Worm (Caenorhabditis elegans) whole organism, L4/young adult: ENCODE measurements around the gene B0478.3.

ENCODE experiments used
- W03F9.2 ChIP-seq: fragments of 150-350 bp; optimal IDR thresholded peaks from 2 replicates; lab custom pipeline; 2014; ENCODE audit warnings: missing biosample characterization, missing genetic modification characterization
- dao-5 ChIP-seq: sonication (generic microtip); optimal IDR thresholded peaks from 2 replicates; lab custom pipeline; 2016; ENCODE audit warnings: missing genotype, missing genetic modification characterization, moderate library complexity, missing compliant biosample characterization
- him-1 ChIP-seq: sonication (generic microtip); optimal IDR thresholded peaks from 2 replicates; lab custom pipeline; 2016; ENCODE audit warnings: missing genotype, missing genetic modification reagents, missing genetic modification characterization, missing compliant biosample characterization

The B0478.3 gene

DNA sequence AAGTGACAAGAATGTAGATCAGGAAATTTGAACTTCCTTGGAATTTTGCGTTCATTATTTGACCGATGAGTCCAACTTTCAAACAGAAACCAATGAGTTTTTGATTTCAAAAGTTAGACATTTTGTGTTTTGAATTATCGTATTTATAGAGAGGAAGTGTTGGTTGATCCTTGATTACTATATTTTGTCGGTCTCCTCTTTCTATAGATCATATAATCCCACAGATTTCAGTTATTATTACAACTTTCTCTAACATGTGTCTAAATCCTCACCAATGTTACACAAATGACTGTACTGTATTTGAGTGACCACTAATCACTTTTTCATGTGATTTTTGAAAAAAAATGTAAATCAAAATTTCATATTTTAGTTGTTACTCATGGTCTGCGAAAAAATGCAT lies at the start of gene B0478.3:
Gene B0478.3 (minus strand): TSS at position 101 of the 400 bp plus-strand sequence.
- no peak for TF ChIP-seq him-1 (tag; lab: Kevin White, UChicago)
- TF ChIP-seq dao-5 (tag; lab: Kevin White, UChicago): no peak
- no peak for TF ChIP-seq W03F9.2 (tag; lab: Kevin White, UChicago)

DNA sequence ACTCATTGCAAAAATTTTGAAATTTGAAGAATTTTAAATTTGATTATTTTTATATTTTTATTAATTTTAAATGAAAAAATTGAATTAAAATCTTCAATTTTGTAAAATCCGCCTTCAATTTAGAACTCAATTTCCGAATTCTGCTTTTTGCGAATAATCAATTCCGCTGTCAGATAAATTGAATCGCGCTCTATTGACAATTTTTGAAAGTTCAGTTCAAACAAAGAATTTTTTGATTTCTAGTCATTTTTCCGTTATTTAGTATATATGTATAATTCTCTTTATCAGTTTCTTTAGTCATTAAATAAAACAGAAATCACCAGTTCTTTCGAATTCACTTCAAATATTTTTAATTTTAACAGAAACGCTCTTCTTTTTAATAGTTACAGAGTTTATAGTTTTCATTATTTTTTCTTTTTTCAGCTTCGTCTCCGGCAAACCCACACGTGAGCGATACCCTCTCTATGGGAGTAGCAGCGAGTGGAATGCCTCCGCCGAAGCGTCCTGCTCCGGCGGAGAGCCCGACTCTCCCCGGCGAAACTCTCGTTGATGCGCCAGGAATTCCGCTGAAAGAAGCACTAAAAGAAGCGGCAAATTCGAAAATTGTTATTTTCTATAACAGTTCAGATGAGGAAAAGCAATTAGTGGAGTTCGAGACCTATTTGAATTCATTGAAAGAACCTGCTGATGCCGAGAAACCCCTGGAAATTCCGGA lies 48.5 kb upstream of the B0478.3 start:
- TF ChIP-seq dao-5 (tag; lab: Kevin White, UChicago) (no peak), W03F9.2 (tag; lab: Kevin White, UChicago) (peak; percentile 38), him-1 (tag; lab: Kevin White, UChicago) (no peak)

DNA sequence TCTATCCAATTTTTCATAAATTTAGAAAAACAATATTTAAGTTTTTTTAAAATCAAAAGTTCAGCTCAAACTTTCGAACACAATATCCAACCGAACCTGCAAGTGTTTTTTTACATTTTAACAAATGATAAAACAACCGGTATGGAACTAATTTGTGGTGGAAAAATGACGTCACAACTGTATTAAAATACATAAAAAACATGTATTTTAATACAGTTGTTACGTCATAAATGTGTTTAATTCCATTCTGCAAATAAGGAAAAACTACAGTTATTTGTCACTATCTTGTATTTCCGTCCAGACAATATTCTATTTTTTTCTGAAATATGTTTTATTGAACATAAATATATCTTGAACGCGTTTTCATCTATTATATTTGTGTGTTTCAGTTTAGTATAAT lies 47.8 kb upstream of the B0478.3 start:
- TF ChIP-seq W03F9.2 (tag; lab: Kevin White, UChicago) (no peak), dao-5 (tag; lab: Kevin White, UChicago) (no peak), him-1 (tag; lab: Kevin White, UChicago) (no peak)

DNA sequence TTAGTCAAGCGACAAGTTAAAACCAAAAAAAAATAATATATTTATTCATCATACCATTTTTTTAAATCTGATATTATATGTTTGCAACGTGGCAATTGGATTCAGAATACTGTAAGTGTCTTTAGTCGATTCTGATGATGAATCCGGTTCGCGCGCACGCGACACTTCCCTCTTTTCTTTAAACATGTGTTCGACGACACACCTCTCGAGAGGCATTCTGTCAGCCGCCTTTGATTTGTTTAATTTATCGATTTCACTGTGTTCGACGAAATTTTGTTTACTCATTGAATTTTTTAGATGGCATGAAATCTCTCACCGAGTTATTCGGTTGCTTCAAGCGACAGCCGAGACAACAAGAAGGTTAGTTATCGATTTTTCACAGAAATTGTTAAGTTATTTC lies 47.3 kb upstream of the B0478.3 start, which contains the start of gene trxr-1:
Gene trxr-1 (plus strand): TSS at position 227 of the 400 bp plus-strand sequence.
- TF ChIP-seq dao-5 (tag; lab: Kevin White, UChicago) (no peak), W03F9.2 (tag; lab: Kevin White, UChicago) (no peak), him-1 (tag; lab: Kevin White, UChicago) (no peak)

DNA sequence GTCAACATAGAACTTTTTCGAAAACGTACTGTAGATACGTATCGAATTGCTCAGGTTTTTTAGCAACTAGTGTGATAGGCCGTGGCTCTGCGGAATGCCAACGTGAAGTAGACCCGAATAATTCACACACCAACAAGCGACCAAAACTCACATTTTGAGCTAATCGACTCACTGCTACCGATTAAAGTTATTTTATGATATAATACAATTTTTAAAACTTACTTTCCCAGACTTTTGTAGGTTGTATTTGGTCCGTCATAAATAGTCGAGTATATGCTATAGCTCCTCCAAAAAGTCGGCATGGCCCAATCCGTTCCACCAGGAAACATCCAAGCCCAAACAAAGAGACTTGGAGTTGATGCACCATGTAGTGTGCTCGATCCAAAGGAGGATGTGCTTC lies 46.4 kb upstream of the B0478.3 start, which contains the start of gene C25A8.1:
Gene C25A8.1 (plus strand): TSS at position 301 of the 400 bp plus-strand sequence.
- no peak for TF ChIP-seq W03F9.2 (tag; lab: Kevin White, UChicago)
- TF ChIP-seq him-1 (tag; lab: Kevin White, UChicago): no peak
- TF ChIP-seq dao-5 (tag; lab: Kevin White, UChicago): no peak

DNA sequence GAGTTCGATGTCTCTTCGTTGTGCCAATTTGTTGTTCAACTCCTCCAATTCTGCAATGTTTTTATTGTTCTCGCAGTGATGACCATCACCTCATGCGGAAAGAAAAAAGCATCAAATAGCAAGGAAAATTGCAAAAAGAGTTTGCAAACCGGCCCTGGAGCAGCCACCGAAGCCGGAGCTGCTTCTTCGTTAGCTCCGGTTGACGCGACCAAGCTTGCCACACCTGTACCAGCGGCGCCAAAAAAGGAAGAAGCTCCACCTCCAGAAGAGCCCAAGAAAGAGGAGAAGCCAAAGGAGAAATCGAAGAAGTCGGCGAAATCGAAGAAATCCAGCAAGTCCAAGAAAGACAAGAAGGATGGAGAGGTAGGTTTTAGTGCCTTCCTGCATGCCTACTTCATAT lies 45.8 kb upstream of the B0478.3 start:
- TF ChIP-seq dao-5 (tag; lab: Kevin White, UChicago) (no peak), W03F9.2 (tag; lab: Kevin White, UChicago) (no peak), him-1 (tag; lab: Kevin White, UChicago) (no peak)

DNA sequence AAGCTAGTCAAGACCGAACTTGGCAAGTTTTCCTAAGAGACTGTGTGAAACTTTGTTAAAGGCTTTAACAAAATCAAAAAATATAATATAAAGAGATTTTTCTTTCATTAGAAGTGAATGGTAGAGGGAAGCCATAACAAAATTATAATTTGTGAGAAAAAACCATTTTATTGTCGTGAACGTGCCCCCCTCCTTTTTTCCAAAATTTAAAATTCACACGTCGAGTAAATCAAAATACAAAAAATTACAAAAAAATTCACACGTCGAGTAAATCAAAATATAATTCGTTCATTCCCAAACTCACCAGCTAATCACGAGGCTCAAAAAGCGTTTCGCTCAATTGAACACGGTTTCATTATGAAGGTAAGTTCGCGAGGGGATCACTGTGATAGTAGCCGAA lies 45.1 kb upstream of the B0478.3 start, which contains the start of gene C25A8.2:
Gene C25A8.2 (plus strand): TSS at position 301 of the 400 bp plus-strand sequence.
- no peak for TF ChIP-seq dao-5 (tag; lab: Kevin White, UChicago)
- no peak for TF ChIP-seq him-1 (tag; lab: Kevin White, UChicago)
- TF ChIP-seq W03F9.2 (tag; lab: Kevin White, UChicago): no peak

DNA sequence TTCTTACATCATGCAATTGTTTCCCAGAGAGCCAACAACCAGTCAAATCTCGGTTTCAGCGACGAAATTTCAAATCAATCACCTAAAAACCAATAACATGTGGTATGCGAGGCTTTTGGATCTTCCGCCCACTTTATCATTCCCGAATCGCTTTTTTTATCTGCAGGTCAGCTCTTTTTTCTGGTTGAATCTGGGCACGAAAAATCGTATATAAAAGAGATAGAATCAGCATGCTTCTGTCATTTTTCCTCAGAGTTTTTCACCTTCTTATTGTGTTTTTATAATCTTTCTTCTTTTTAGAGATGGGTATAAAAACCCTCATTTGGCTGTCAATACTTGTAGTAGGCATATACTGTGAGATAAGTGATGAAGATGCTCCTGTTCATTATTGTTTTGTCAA lies 38.9 kb upstream of the B0478.3 start, which contains the start of gene cht-3:
Gene cht-3 (plus strand): TSS at position 301 of the 400 bp plus-strand sequence.
- TF ChIP-seq dao-5 (tag; lab: Kevin White, UChicago) (no peak), him-1 (tag; lab: Kevin White, UChicago) (no peak), W03F9.2 (tag; lab: Kevin White, UChicago) (no peak)

DNA sequence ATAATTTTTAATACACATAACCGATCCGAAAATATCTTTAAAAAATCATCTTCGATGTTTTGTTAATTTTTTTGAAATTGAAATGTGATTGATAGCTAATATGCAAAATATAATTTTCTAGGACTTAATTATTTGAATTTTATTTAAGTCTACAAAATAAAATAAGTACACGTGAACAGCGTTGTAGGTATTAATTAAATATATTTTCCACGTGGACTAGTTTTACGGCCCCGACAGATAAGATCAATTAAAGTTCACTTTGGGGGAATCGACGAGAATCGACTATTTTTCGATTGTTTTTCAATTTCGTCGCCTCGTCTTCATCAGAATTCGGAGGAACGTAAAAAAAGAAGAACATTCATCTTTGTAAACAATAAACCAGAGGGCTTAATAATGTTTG lies 34.8 kb upstream of the B0478.3 start, which contains the start of gene C25A8.5:
Gene C25A8.5 (plus strand): TSS at position 301 of the 400 bp plus-strand sequence.
- no peak for TF ChIP-seq him-1 (tag; lab: Kevin White, UChicago)
- no peak for TF ChIP-seq W03F9.2 (tag; lab: Kevin White, UChicago)
- TF ChIP-seq dao-5 (tag; lab: Kevin White, UChicago): no peak

DNA sequence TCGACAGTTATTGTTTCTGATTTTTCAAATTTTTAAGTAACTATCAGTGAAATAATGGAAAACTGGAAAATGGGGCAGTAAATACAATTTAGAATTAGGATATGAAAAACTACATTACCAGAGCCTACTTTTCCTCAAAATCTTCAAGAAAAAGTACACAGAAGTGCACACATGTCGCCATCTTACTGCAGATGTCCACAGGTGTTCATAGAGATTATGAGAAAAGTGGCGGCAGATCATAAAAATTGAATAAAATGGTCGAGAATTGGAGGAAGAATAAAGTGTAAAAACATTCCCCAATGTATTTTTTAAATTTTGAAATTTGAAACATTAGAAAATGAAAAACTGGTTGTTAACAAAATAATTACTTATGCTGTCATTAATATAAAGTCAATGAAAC lies 33.5 kb upstream of the B0478.3 start:
- no peak for TF ChIP-seq him-1 (tag; lab: Kevin White, UChicago)
- no peak for TF ChIP-seq W03F9.2 (tag; lab: Kevin White, UChicago)
- TF ChIP-seq dao-5 (tag; lab: Kevin White, UChicago): no peak

DNA sequence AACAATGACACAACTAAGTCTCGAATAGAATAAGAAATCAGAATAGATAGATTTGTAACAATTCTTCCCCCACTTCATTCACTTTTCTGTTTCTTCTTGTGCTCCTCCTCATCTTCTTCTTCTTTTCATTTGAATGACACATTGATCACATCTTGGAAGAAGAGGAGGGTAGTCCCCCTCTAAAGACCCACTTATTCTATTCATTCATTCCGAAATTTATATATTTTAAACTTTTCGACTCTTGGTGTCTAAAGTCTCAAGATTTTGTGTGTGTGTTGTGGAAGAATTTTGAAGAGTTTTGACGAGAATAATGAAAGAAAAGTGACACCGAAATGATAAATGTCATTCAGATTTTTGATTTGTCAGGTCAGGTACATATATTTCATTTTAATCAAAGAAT lies 26.7 kb upstream of the B0478.3 start:
- TF ChIP-seq W03F9.2 (tag; lab: Kevin White, UChicago) (no peak), him-1 (tag; lab: Kevin White, UChicago) (no peak), dao-5 (tag; lab: Kevin White, UChicago) (no peak)

DNA sequence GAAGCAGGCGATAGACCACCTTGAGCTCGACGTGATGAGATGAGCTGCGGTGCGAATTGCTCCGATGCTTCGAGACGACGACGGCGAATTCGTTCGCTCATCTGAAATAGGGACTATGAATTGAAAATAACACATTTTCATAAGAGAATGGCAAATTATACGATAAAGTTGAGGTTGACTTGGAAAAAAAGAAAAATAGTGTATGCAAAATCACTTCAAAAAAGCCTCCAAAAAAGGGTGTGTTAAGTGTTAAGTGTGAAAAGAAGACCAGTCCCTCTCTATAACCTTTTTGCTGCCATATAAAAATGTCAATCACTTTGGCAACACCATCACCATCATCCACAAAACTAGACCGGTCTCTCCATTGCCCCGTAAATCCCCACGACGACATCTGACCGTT lies 22.4 kb upstream of the B0478.3 start, which contains the start of gene prkl-1:
Gene prkl-1 (minus strand): TSS at position 101 of the 400 bp plus-strand sequence.
- TF ChIP-seq dao-5 (tag; lab: Kevin White, UChicago): no peak
- TF ChIP-seq him-1 (tag; lab: Kevin White, UChicago): no peak
- no peak for TF ChIP-seq W03F9.2 (tag; lab: Kevin White, UChicago)
